Fruit fly (Drosophila melanogaster): ENCODE results near the gene OdsH.

OdsH gene

DNA sequence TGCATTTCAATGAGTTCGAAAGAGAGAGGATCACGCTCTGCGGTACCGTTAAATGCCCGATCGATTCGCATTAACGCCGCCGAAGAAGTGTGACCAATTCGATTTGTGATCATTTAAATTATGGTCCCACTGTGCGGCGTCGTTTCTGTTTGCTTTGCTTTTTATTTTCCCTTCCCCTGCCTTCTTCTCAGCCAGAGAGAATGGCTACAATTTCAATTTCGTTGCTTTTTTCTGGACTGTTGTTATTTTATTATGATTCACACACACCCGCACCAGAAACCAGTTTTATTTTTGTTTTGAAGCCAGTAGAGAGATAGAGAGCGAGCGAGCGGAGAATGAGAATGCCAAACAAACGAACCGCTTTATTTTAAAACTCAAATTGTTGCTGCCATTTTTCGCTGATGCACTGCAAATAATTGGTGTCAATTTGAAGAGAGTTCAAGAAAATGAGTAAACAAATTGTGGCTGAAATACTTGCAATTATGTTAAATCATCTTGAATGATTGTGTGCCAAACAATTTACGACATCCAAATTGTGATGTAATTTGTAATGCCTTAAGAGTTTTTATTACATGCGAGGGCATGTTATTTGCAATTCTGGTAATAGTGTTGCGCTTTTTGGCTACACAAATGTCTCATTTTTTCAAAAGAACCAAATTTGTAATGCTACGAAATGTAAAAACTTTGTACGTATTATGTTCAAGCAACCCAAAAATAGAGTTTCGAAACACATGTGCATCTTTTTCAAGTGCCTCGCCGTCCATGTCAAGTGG lies 48.0 kb upstream of the OdsH start (continued):
- TF ChIP-seq h (optimal IDR thresholded peaks at IDR 0.05) (no peak), Dip2 (GFP tag; IDR thresholded peaks at IDR 0.05) (no peak), sim (GFP tag; IDR thresholded peaks at IDR 0.05) (no peak), CG6683 (GFP tag; optimal IDR thresholded peaks at IDR 0.05) (no peak), cato (GFP tag; optimal IDR thresholded peaks at IDR 0.05; ENCODE audit: borderline replicate concordance) (no peak), gro (GFP tag; optimal IDR thresholded peaks at IDR 0.05) (no peak), Trl (optimal IDR thresholded peaks at IDR 0.05) (peak; percentile 23 to 56), Trl (GFP tag; optimal IDR thresholded peaks at IDR 0.05) (no peak), peb (GFP tag; IDR thresholded peaks at IDR 0.05) (no peak), Sry-δ (GFP tag; optimal IDR thresholded peaks at IDR 0.05) (peak; percentile 3), ro (GFP tag; IDR thresholded peaks at IDR 0.05) (no peak), nom (GFP tag; optimal IDR thresholded peaks at IDR 0.05) (peak; percentile 50), CG30403 (GFP tag; optimal IDR thresholded peaks at IDR 0.05) (peak; percentile 48), sqz (GFP tag; optimal IDR thresholded peaks at IDR 0.05) (no peak), chn (GFP tag; optimal IDR thresholded peaks at IDR 0.05) (peak; percentile 5), Fer3 (tag; optimal IDR thresholded peaks at IDR 0.05) (no peak), onecut (GFP tag; IDR thresholded peaks at IDR 0.05) (no peak), Doc3 (GFP tag; IDR thresholded peaks at IDR 0.05; ENCODE audit: partially characterized antibody) (0 out of 3 replicates have a peak, but pooled peaks have one; percentile 27), her (GFP tag; optimal IDR thresholded peaks at IDR 0.05) (no peak), CG7786 (GFP tag; optimal IDR thresholded peaks at IDR 0.05) (peak; percentile 31), CG2875 (GFP tag; optimal IDR thresholded peaks at IDR 0.05) (no peak), sima (GFP tag; optimal IDR thresholded peaks at IDR 0.05) (no peak), CG6791 (GFP tag; IDR thresholded peaks at IDR 0.05; ENCODE audit: partially characterized antibody) (peak; percentile 51; the same call in 1 of the 3 replicates), CG11696 (GFP tag; IDR thresholded peaks at IDR 0.05) (no peak), CG34224 (GFP tag; IDR thresholded peaks at IDR 0.05; ENCODE audit: partially characterized antibody) (0 out of 3 replicates have a peak, but pooled peaks have one; percentile 52), CG8359 (GFP tag; optimal IDR thresholded peaks at IDR 0.05; ENCODE audit: borderline replicate concordance) (no peak), Pdp1 (GFP tag; optimal IDR thresholded peaks at IDR 0.05) (peak; percentile 25 to 53), CG15479 (GFP tag; optimal IDR thresholded peaks at IDR 0.05) (no peak), CG12071 (GFP tag; optimal IDR thresholded peaks at IDR 0.05) (peak; percentile 18), CG32772 (GFP tag; IDR thresholded peaks at IDR 0.05) (no peak), CTCF (GFP tag; optimal IDR thresholded peaks at IDR 0.05) (peak; percentile 1), Scr (GFP tag; IDR thresholded peaks at IDR 0.05; ENCODE audit: partially characterized antibody) (no peak), CG7928 (GFP tag; optimal IDR thresholded peaks at IDR 0.05) (no peak), ci (GFP tag; IDR thresholded peaks at IDR 0.05) (no peak), CG2129 (GFP tag; IDR thresholded peaks at IDR 0.05; ENCODE audit: partially characterized antibody) (no peak), Abd-B (GFP tag; optimal IDR thresholded peaks at IDR 0.05) (peak; percentile 4), Poxn (GFP tag; IDR thresholded peaks at IDR 0.05) (no peak), Drgx (GFP tag; IDR thresholded peaks at IDR 0.05) (peak; percentile 58; the same call in 1 of the 2 replicates), CG5245 (GFP tag; optimal IDR thresholded peaks at IDR 0.05) (peak; percentile 25), tx (GFP tag; optimal IDR thresholded peaks at IDR 0.05) (peak; percentile 4), CG31441 (GFP tag; IDR thresholded peaks at IDR 0.05) (peak; percentile 57; the same call in 1 of the 2 replicates), grn (GFP tag; optimal IDR thresholded peaks at IDR 0.05) (no peak), knrl (GFP tag; IDR thresholded peaks at IDR 0.05; ENCODE audit: partially characterized antibody) (0 out of 3 replicates have a peak, but pooled peaks have one; percentile 15), CG31224 (GFP tag; IDR thresholded peaks at IDR 0.05) (no peak), btn (GFP tag; optimal IDR thresholded peaks at IDR 0.05) (peak; percentile 7), CG15601 (tag; optimal IDR thresholded peaks at IDR 0.05) (no peak), CG18764 (GFP tag; optimal IDR thresholded peaks at IDR 0.05) (peak; percentile 29), NC2α (GFP tag; optimal IDR thresholded peaks at IDR 0.05) (no peak), hbn (GFP tag; IDR thresholded peaks at IDR 0.05; ENCODE audit: partially characterized antibody) (no peak), Nf-YC (tag; optimal IDR thresholded peaks at IDR 0.05) (no peak)
